Worm (Caenorhabditis elegans): ENCODE results near the gene math-8.

The math-8 gene

DNA sequence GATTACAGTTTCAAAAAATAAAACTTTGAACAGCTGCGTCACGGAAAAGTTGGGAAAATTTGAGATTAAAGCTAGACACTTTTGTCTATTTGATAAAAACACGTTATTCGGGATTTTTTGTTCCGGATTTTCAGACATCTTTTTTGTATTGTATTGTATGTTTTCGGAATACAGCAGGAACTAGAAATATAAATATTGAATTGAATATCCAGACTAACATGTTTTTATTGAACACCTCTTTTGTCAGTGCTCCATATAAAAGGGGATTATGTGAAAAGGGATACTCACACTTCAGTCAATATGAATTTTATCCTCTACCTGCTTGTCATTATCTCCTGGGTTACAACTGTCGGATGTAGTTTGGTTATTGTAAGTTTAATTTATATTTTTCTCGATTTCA is 4.9 kb upstream of the math-8 start, which contains the start of gene C16C4.1:
Gene C16C4.1 (plus strand): TSS at position 301 of the 400 bp plus-strand sequence.
- no peak for TF ChIP-seq B0019.2 (GFP tag; conservative IDR thresholded peaks at IDR 0.05)
- no peak for TF ChIP-seq nhr-179 (tag; optimal IDR thresholded peaks at IDR 0.05)
- TF ChIP-seq T07F8.4 (tag; optimal IDR thresholded peaks at IDR 0.05): no peak
- no peak for TF ChIP-seq snpc-3.4 (tag; optimal IDR thresholded peaks at IDR 0.05)
- TF ChIP-seq bed-1 (GFP tag; IDR thresholded peaks at IDR 0.05): no peak
- no peak for TF ChIP-seq F37B4.10 (GFP tag; IDR thresholded peaks at IDR 0.05)
- no peak for TF ChIP-seq ceh-91 (GFP tag; IDR thresholded peaks at IDR 0.05)
- TF ChIP-seq akir-1 (GFP tag; optimal IDR thresholded peaks at IDR 0.05): no peak

ce11 chrII:1890682-1891081 is 1.7 kb upstream of the math-8 start, which contains the start of gene math-9:
Gene math-9, minus strand, starts transcription at chrII:1890782.
- TF ChIP-seq ztf-22 (GFP tag; optimal IDR thresholded peaks at IDR 0.05) (no peak), him-1 (tag; optimal IDR thresholded peaks at IDR 0.05) (no peak), F37B4.10 (GFP tag; IDR thresholded peaks at IDR 0.05) (no peak), nhr-90 (tag; optimal IDR thresholded peaks at IDR 0.05) (no peak), F39B2.1 (GFP tag; IDR thresholded peaks at IDR 0.05) (no peak), F22D6.2 (tag; optimal IDR thresholded peaks at IDR 0.05) (no peak), aptf-3 (GFP tag; IDR thresholded peaks at IDR 0.05) (no peak), akir-1 (GFP tag; optimal IDR thresholded peaks at IDR 0.05) (no peak), ceh-91 (GFP tag; IDR thresholded peaks at IDR 0.05) (no peak), aptf-2 (GFP tag; conservative IDR thresholded peaks at IDR 0.05) (no peak), egrh-3 (GFP tag; IDR thresholded peaks at IDR 0.05) (no peak), rcor-1 (GFP tag; IDR thresholded peaks at IDR 0.05) (no peak), fkh-3 (tag; optimal IDR thresholded peaks at IDR 0.05) (no peak), ztf-28 (GFP tag; IDR thresholded peaks at IDR 0.05) (no peak), lir-1 (GFP tag; conservative IDR thresholded peaks at IDR 0.05) (no peak), Y67H2A.10 (GFP tag; conservative IDR thresholded peaks at IDR 0.05) (no peak), repo-1 (tag; optimal IDR thresholded peaks at IDR 0.05) (no peak), nfyb-1 (GFP tag; IDR thresholded peaks at IDR 0.05) (no peak), hmg-20 (GFP tag; IDR thresholded peaks at IDR 0.05) (no peak)

DNA sequence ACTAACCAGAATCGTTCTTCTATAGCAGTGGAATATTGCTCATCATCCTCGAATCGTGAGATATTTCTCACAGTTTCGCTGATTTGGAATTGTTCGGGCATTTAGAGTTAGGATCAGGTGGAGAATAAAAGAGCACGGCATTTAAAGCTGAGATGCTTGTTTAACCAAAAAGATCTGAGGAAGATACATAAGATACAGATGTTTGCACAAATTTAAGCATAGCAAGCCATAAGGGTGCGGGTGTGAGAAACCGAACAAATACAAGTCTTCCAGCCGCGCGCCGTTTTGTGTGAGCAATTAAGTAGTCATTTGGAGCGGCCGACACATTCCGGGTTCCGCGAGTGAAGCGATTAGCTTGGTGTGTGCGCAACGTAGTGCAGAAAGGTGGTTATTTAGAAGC is 2.6 kb downstream of the math-8 start, which contains the start of gene math-7:
Gene math-7 (minus strand): TSS at position 101 of the 400 bp plus-strand sequence.
- TF ChIP-seq rpc-1 (optimal IDR thresholded peaks at IDR 0.05) (no peak), rpc-1 (tag; optimal IDR thresholded peaks at IDR 0.05) (no peak), xnd-1 (tag; optimal IDR thresholded peaks at IDR 0.05) (no peak), attf-6 (GFP tag; IDR thresholded peaks at IDR 0.05) (no peak), ztf-3 (GFP tag; optimal IDR thresholded peaks at IDR 0.05) (no peak), ztf-18 (tag; optimal IDR thresholded peaks at IDR 0.05) (no peak), B0261.1 (tag; optimal IDR thresholded peaks at IDR 0.05) (no peak), Y53G8AR.9 (GFP tag; conservative IDR thresholded peaks at IDR 0.05) (no peak), zfh-2 (GFP tag; conservative IDR thresholded peaks at IDR 0.05) (no peak)

- TF ChIP-seq mel-28 (tag; optimal IDR thresholded peaks at IDR 0.05; ENCODE audit: borderline replicate concordance) (no peak), mxl-1 (tag; optimal IDR thresholded peaks at IDR 0.05) (no peak), ceh-79 (tag; optimal IDR thresholded peaks at IDR 0.05) (no peak), nhr-120 (GFP tag; IDR thresholded peaks at IDR 0.05) (no peak), madf-8 (GFP tag; conservative IDR thresholded peaks at IDR 0.05) (no peak), tbx-9 (tag; optimal IDR thresholded peaks at IDR 0.05; ENCODE audit: borderline replicate concordance) (no peak), C17E4.6 (GFP tag; IDR thresholded peaks at IDR 0.05) (no peak), nhr-90 (tag; optimal IDR thresholded peaks at IDR 0.05) (no peak), lir-1 (GFP tag; conservative IDR thresholded peaks at IDR 0.05) (no peak), attf-5 (GFP tag; optimal IDR thresholded peaks at IDR 0.05) (no peak), cebp-1 (GFP tag; IDR thresholded peaks at IDR 0.05) (no peak), cebp-1 (tag; optimal IDR thresholded peaks at IDR 0.05) (no peak), ceh-91 (GFP tag; IDR thresholded peaks at IDR 0.05) (no peak), Y56A3A.18 (GFP tag; IDR thresholded peaks at IDR 0.05) (no peak), ccch-3 (GFP tag; optimal IDR thresholded peaks at IDR 0.05) (no peak), snpc-3.4 (tag; optimal IDR thresholded peaks at IDR 0.05) (no peak), ztf-26 (tag; optimal IDR thresholded peaks at IDR 0.05) (no peak), pha-4 (tag; optimal IDR thresholded peaks at IDR 0.05) (no peak)
Measured at ce11 chrII:1884635-1885034, 4.3 kb downstream of the math-8 start, which contains the start of gene math-6. Gene math-6, minus strand, starts transcription at chrII:1884735.
